Worm (Caenorhabditis elegans) whole organism, L4 larva: ENCODE measurements around the gene T19E7.6.

ENCODE experiments used
- dpl-1 ChIP-seq: fragments of 150-350 bp; optimal IDR thresholded peaks from 2 replicates; lab custom pipeline; 2014; ENCODE audit warnings: missing biosample characterization, missing genetic modification reagents, missing genetic modification characterization
- lin-1 ChIP-seq: fragments of 200-800 bp; sonication (Bioruptor generic); IDR thresholded peaks from 2 replicates; pipeline ENCODE4 v1.3.6; 2022; ENCODE audit warnings: missing genetic modification reagents, missing genetic modification characterization, missing compliant biosample characterization
- nhr-11 ChIP-seq: fragments of 150-350 bp; optimal IDR thresholded peaks from 2 replicates; lab custom pipeline; 2014; ENCODE audit warnings: missing biosample characterization, missing genetic modification characterization
- spr-1 ChIP-seq: sonication (generic microtip); optimal IDR thresholded peaks from 2 replicates; lab custom pipeline; 2016; ENCODE audit warnings: mild to moderate bottlenecking, missing genetic modification characterization, missing compliant biosample characterization
- unc-39 ChIP-seq: sonication (generic microtip); optimal IDR thresholded peaks from 2 replicates; lab custom pipeline; 2017; ENCODE audit warnings: missing biosample characterization, missing genetic modification characterization

- TF ChIP-seq unc-39 (tag; lab: Kevin White, UChicago), result no peak
- no peak for TF ChIP-seq lin-1 (GFP tag; lab: Robert Waterston, UW)
- no peak for TF ChIP-seq spr-1 (tag; lab: Kevin White, UChicago)
- no peak for TF ChIP-seq dpl-1
- no peak for TF ChIP-seq nhr-11
Measured at ce11 chrIV:5690386-5691080, 21.2 kb upstream of the T19E7.6 start, which contains the start of gene C55C3.8.
